Fruit fly (Drosophila melanogaster): ENCODE results near the gene Arglu1.

Gene Arglu1

dm6 chr2L:9966983-9967737 lies 29.2 kb upstream of the Arglu1 start, which contains the start of the genes Dref and RpL13 (continued):
- TF ChIP-seq H15 (GFP tag; IDR thresholded peaks at IDR 0.05) (peak; percentile 64; the same call in 2 of the 3 replicates), CG11504 (tag; optimal IDR thresholded peaks at IDR 0.05) (no peak), repo (GFP tag; optimal IDR thresholded peaks at IDR 0.05) (peak; percentile 58), Dbx (GFP tag; IDR thresholded peaks at IDR 0.05) (peak; percentile 77), Oaz (GFP tag; IDR thresholded peaks at IDR 0.05) (peak; percentile 71), CG42726 (GFP tag; IDR thresholded peaks at IDR 0.05; ENCODE audit: partially characterized antibody) (no peak), Side (GFP tag; optimal IDR thresholded peaks at IDR 0.05) (peak; percentile 93), Opbp (GFP tag; IDR thresholded peaks at IDR 0.05; ENCODE audit: partially characterized antibody) (peak; percentile 99), CG7556 (GFP tag; optimal IDR thresholded peaks at IDR 0.05) (peak; percentile 84), eve (GFP tag; optimal IDR thresholded peaks at IDR 0.05) (no peak), Pdp1 (GFP tag; optimal IDR thresholded peaks at IDR 0.05) (peak; percentile 79 to 99), CG3726 (GFP tag; IDR thresholded peaks at IDR 0.05) (peak; percentile 55; the same call in 1 of the 3 replicates), CG12942 (GFP tag; optimal IDR thresholded peaks at IDR 0.05) (peak; percentile 69), CG8359 (GFP tag; optimal IDR thresholded peaks at IDR 0.05; ENCODE audit: borderline replicate concordance) (peak; percentile 79), Rx (GFP tag; IDR thresholded peaks at IDR 0.05) (peak; percentile 70), Meics (GFP tag; optimal IDR thresholded peaks at IDR 0.05) (peak; percentile 94), sug (tag; optimal IDR thresholded peaks at IDR 0.05) (peak; percentile 90), CG3407 (GFP tag; optimal IDR thresholded peaks at IDR 0.05) (peak; percentile 88), knrl (GFP tag; IDR thresholded peaks at IDR 0.05; ENCODE audit: partially characterized antibody) (peak; percentile 81), CrebB (tag; optimal IDR thresholded peaks at IDR 0.05) (peak; percentile 92), CG4404 (GFP tag; IDR thresholded peaks at IDR 0.05) (peak; percentile 26; the same call in 1 of the 2 replicates), NC2α (GFP tag; optimal IDR thresholded peaks at IDR 0.05) (peak; percentile 81), Sox100B (GFP tag; optimal IDR thresholded peaks at IDR 0.05) (peak; percentile 93), sob (GFP tag; IDR thresholded peaks at IDR 0.05) (peak; percentile 83), Dref (GFP tag; IDR thresholded peaks at IDR 0.05) (peak; percentile 81), CG12744 (GFP tag; optimal IDR thresholded peaks at IDR 0.05) (peak; percentile 80), CG2678 (tag; optimal IDR thresholded peaks at IDR 0.05) (peak; percentile 86), CG1647 (GFP tag; optimal IDR thresholded peaks at IDR 0.05) (peak; percentile 66), nmo (GFP tag; optimal IDR thresholded peaks at IDR 0.05) (peak; percentile 84), bbx (GFP tag; IDR thresholded peaks at IDR 0.05; ENCODE audit: partially characterized antibody) (peak; percentile 68), CG7963 (GFP tag; IDR thresholded peaks at IDR 0.05; ENCODE audit: partially characterized antibody) (peak; percentile 66; the same call in 1 of the 3 replicates), CG12155 (GFP tag; optimal IDR thresholded peaks at IDR 0.05) (peak; percentile 69), CG3847 (GFP tag; IDR thresholded peaks at IDR 0.05) (peak; percentile 80), CG18476 (GFP tag; optimal IDR thresholded peaks at IDR 0.05) (peak; percentile 68), crp (GFP tag; optimal IDR thresholded peaks at IDR 0.05) (peak in 1 of 2 experiments; percentile 51), run (tag; optimal IDR thresholded peaks at IDR 0.05) (peak; percentile 78), ewg (GFP tag; optimal IDR thresholded peaks at IDR 0.05) (peak; percentile 75), CG6272 (GFP tag; IDR thresholded peaks at IDR 0.05) (peak; percentile 61), cwo (GFP tag; optimal IDR thresholded peaks at IDR 0.05) (peak; percentile 81), CG6175 (GFP tag; IDR thresholded peaks at IDR 0.05) (peak; percentile 79), CG7839 (tag; optimal IDR thresholded peaks at IDR 0.05) (peak; percentile 82), CHES-1-like (GFP tag; optimal IDR thresholded peaks at IDR 0.05) (peak; percentile 90), CG1603 (tag; optimal IDR thresholded peaks at IDR 0.05) (peak; percentile 90), CG34376 (GFP tag; optimal IDR thresholded peaks at IDR 0.05) (peak; percentile 99), ro (GFP tag; IDR thresholded peaks at IDR 0.05) (no peak), Ets65A (GFP tag) (peak; percentile 97), ATbp (GFP tag; optimal IDR thresholded peaks at IDR 0.05) (peak; percentile 86), CG30431 (GFP tag; optimal IDR thresholded peaks at IDR 0.05) (peak; percentile 49)
